Fruit fly (Drosophila melanogaster) whole organism, embryonic: ENCODE data around the gene CG14835.

Experiments used
- CG10274 ChIP-seq: fragments of 200-800 bp; sonication (Bioruptor generic); optimal IDR thresholded peaks from 3 replicates; lab custom pipeline; 2017; ENCODE audit warnings: missing biosample characterization, mild to moderate bottlenecking, missing genetic modification characterization
- CG13775 ChIP-seq: fragments of 200-800 bp; sonication (Bioruptor generic); optimal IDR thresholded peaks from 3 replicates; lab custom pipeline; 2017; ENCODE audit warnings: missing biosample characterization, mild to moderate bottlenecking, missing genetic modification characterization
- CG33557 ChIP-seq: fragments of 200-800 bp; sonication (Bioruptor generic); optimal IDR thresholded peaks from 2 replicates; lab custom pipeline; 2019; ENCODE audit warnings: missing biosample characterization, mild to moderate bottlenecking, missing genetic modification characterization, moderate library complexity
- CG34376 ChIP-seq: fragments of 200-800 bp; sonication (Bioruptor generic); optimal IDR thresholded peaks from 2 replicates; lab custom pipeline; 2018; ENCODE audit warnings: missing biosample characterization, mild to moderate bottlenecking, missing genetic modification characterization
- Mad ChIP-seq: fragments of 200-800 bp; sonication (Bioruptor generic); optimal IDR thresholded peaks from 2 replicates; lab custom pipeline; 2016; ENCODE audit warnings: missing biosample characterization, missing genetic modification characterization
- Myb ChIP-seq: fragments of 200-800 bp; sonication (Bioruptor generic); optimal IDR thresholded peaks from 2 replicates; lab custom pipeline; 2016; ENCODE audit warnings: missing biosample characterization, missing genetic modification characterization
- Neu2 ChIP-seq: fragments of 200-800 bp; sonication (Bioruptor generic); optimal IDR thresholded peaks from 3 replicates; lab custom pipeline; 2016; ENCODE audit warnings: missing biosample characterization, missing genetic modification characterization, borderline replicate concordance
- Optix ChIP-seq: fragments of 200-800 bp; sonication (Bioruptor generic); IDR thresholded peaks from 3 replicates; pipeline ENCODE4 v1.3.6; 2022; ENCODE audit warnings: missing biosample characterization, missing genetic modification characterization
- da ChIP-seq: fragments of 200-800 bp; sonication (Bioruptor generic); optimal IDR thresholded peaks from 2 replicates; lab custom pipeline; 2016; ENCODE audit warnings: missing biosample characterization, missing genetic modification characterization
- mam ChIP-seq: fragments of 200-800 bp; sonication (Bioruptor generic); optimal IDR thresholded peaks from 3 replicates; lab custom pipeline; 2016; ENCODE audit warnings: missing biosample characterization, missing genetic modification characterization

- TF ChIP-seq Myb (GFP tag; lab: Kevin White, UChicago) (no peak), CG13775 (GFP tag; lab: Kevin White, UChicago) (no peak), Optix (GFP tag; lab: Robert Waterston, UW) (no peak), CG33557 (GFP tag; lab: Kevin White, UChicago) (no peak), da (no peak), Mad (GFP tag; lab: Kevin White, UChicago) (no peak), mam (GFP tag; lab: Kevin White, UChicago) (no peak), CG10274 (no peak), Neu2 (GFP tag; lab: Kevin White, UChicago) (no peak), CG34376 (GFP tag; lab: Kevin White, UChicago) (no peak)
These were observed 27.9 kb upstream of the CG14835 start, which contains the start of the genes CG42660, CG42661 and Tsp66A for dm6 chr3L:7465209-7465608.
